Fruit fly (Drosophila melanogaster): ENCODE results near the gene Snx6.

The Snx6 gene

dm6 chr2L:8204996-8205567, 15.5 kb downstream of the Snx6 start, which contains the start of gene SLC5A11 (continued):
- TF ChIP-seq Blimp-1 (GFP tag; optimal IDR thresholded peaks at IDR 0.05): peak; percentile 87
- TF ChIP-seq Sox102F (GFP tag; optimal IDR thresholded peaks at IDR 0.05): peak; percentile 94
- peak; percentile 98 for TF ChIP-seq Met (GFP tag; optimal IDR thresholded peaks at IDR 0.05)
- peak; percentile 92 for TF ChIP-seq CG6808 (GFP tag; optimal IDR thresholded peaks at IDR 0.05)
- peak; percentile 94 for TF ChIP-seq spab (GFP tag; optimal IDR thresholded peaks at IDR 0.05)
- TF ChIP-seq CG11762 (GFP tag; optimal IDR thresholded peaks at IDR 0.05; ENCODE audit: insufficient read depth): peak; percentile 97
- TF ChIP-seq CG1621 (tag; optimal IDR thresholded peaks at IDR 0.05): peak; percentile 85
- peak; percentile 92 to 99 for TF ChIP-seq salr (GFP tag; optimal IDR thresholded peaks at IDR 0.05)
- TF ChIP-seq CG8119 (GFP tag; IDR thresholded peaks at IDR 0.05): peak; percentile 99
- TF ChIP-seq vri (GFP tag; optimal IDR thresholded peaks at IDR 0.05): peak; percentile 97
- TF ChIP-seq CG8632 (GFP tag; optimal IDR thresholded peaks at IDR 0.05): peak; percentile 92
- peak; percentile 89 for TF ChIP-seq Sox15 (GFP tag; optimal IDR thresholded peaks at IDR 0.05)
- peak; percentile 100 for TF ChIP-seq CG3919 (GFP tag; optimal IDR thresholded peaks at IDR 0.05)
- peak; percentile 94 for TF ChIP-seq CG3032 (tag; optimal IDR thresholded peaks at IDR 0.05)

- TF ChIP-seq CG6854 (GFP tag; optimal IDR thresholded peaks at IDR 0.05) (no peak), ss (GFP tag; optimal IDR thresholded peaks at IDR 0.05) (peak in 1 of 2 experiments; percentile 35), fd85E (GFP tag; optimal IDR thresholded peaks at IDR 0.05) (no peak), eg (GFP tag; IDR thresholded peaks at IDR 0.05) (no peak), OdsH (GFP tag; optimal IDR thresholded peaks at IDR 0.05) (no peak), Eip78C (GFP tag) (no peak), CG11902 (GFP tag; optimal IDR thresholded peaks at IDR 0.05) (no peak), lz (GFP tag; optimal IDR thresholded peaks at IDR 0.05) (no peak), CG6276 (GFP tag; optimal IDR thresholded peaks at IDR 0.05) (peak; percentile 26), dsx (GFP tag; optimal IDR thresholded peaks at IDR 0.05; ENCODE audit: poor library complexity, severe bottlenecking) (no peak), CG6808 (GFP tag; optimal IDR thresholded peaks at IDR 0.05) (peak; percentile 19), esn (GFP tag; optimal IDR thresholded peaks at IDR 0.05) (no peak), svp (GFP tag) (peak; percentile 66)
Observed at dm6 chr2L:8204366-8204765, 16.2 kb downstream of the Snx6 start.

- TF ChIP-seq topi (GFP tag; optimal IDR thresholded peaks at IDR 0.05) (no peak), spab (GFP tag; optimal IDR thresholded peaks at IDR 0.05) (no peak), fkh (GFP tag; optimal IDR thresholded peaks at IDR 0.05) (peak; percentile 3)
Observed at dm6 chr2L:8203748-8204147, 16.8 kb downstream of the Snx6 start.

dm6 chr2L:8202569-8202968, 18.0 kb downstream of the Snx6 start:
- TF ChIP-seq CG31627 (GFP tag; optimal IDR thresholded peaks at IDR 0.05): no peak
- TF ChIP-seq Sox15 (GFP tag; optimal IDR thresholded peaks at IDR 0.05): no peak
- TF ChIP-seq Gug (GFP tag; IDR thresholded peaks at IDR 0.05): no peak
- no peak for TF ChIP-seq CG6276 (GFP tag; optimal IDR thresholded peaks at IDR 0.05)
- TF ChIP-seq dsx (GFP tag; optimal IDR thresholded peaks at IDR 0.05; ENCODE audit: poor library complexity, severe bottlenecking): no peak
- no peak for TF ChIP-seq Hr38 (GFP tag; optimal IDR thresholded peaks at IDR 0.05)
- no peak for TF ChIP-seq CG8632 (GFP tag; optimal IDR thresholded peaks at IDR 0.05)
- no peak for TF ChIP-seq CG32006 (GFP tag; optimal IDR thresholded peaks at IDR 0.05)
- TF ChIP-seq CG3032 (tag; optimal IDR thresholded peaks at IDR 0.05): no peak

- TF ChIP-seq svp (GFP tag): no peak
- TF ChIP-seq CG31627 (GFP tag; optimal IDR thresholded peaks at IDR 0.05): peak; percentile 0
- TF ChIP-seq Hr4 (GFP tag; optimal IDR thresholded peaks at IDR 0.05): no peak
- peak; percentile 35 for TF ChIP-seq esn (GFP tag; optimal IDR thresholded peaks at IDR 0.05)
Observed at dm6 chr2L:8198757-8199156, 21.8 kb downstream of the Snx6 start, which contains the start of gene PGAP5. Gene PGAP5 (plus strand): TSS chr2L:8198882.

All from whole organism, prepupa.